Fruit fly (Drosophila melanogaster): Measurements from ENCODE around the gene Acsx1R.

dm6 chr3R:19795332-19795731, 18.3 kb upstream of the Acsx1R start:
- no peak for TF ChIP-seq CG8478 (optimal IDR thresholded peaks at IDR 0.05)
- no peak for TF ChIP-seq CTCF (optimal IDR thresholded peaks at IDR 0.05)
